Fruit fly (Drosophila melanogaster): ENCODE data around the gene Ssdp.

Ssdp gene

DNA sequence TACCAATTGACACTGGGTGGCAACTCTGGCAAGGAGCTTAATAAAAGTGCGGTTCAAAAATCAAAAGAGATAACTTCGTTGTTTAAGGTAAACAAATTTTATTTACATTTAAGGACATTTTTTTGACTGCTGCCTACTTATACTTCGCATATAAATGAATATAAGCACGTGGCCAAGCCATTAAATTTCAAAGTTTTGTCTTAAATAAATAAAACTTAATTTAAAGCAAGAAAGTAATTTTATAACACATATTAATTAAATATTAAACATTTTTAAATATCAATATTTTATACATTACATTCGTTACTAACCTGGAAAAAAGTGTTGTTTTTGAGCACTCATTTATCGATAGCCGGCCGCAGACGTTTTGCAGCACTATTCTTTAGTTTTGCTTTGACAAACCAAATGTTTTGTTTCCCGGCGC, 10.7 kb downstream of the Ssdp start, which contains the start of the genes CG12321 and MED17 (continued):
- TF ChIP-seq HLH4C (GFP tag; IDR thresholded peaks at IDR 0.05; ENCODE audit: partially characterized antibody) (no peak), Sry-β (GFP tag; optimal IDR thresholded peaks at IDR 0.05) (peak; percentile 45), Rfx (GFP tag; IDR thresholded peaks at IDR 0.05) (peak; percentile 96), CG6175 (GFP tag; IDR thresholded peaks at IDR 0.05) (peak; percentile 79; the same call in 2 of the 3 replicates), nau (GFP tag; optimal IDR thresholded peaks at IDR 0.05) (no peak), chinmo (GFP tag; IDR thresholded peaks at IDR 0.05; ENCODE audit: partially characterized antibody) (no peak), jumu (GFP tag; optimal IDR thresholded peaks at IDR 0.05) (peak; percentile 42), CrebB (tag; optimal IDR thresholded peaks at IDR 0.05) (peak; percentile 50), emc (GFP tag; optimal IDR thresholded peaks at IDR 0.05) (no peak), CG18599 (GFP tag; optimal IDR thresholded peaks at IDR 0.05) (peak; percentile 88), HLHmδ (GFP tag; optimal IDR thresholded peaks at IDR 0.05) (no peak), tna (GFP tag; IDR thresholded peaks at IDR 0.05; ENCODE audit: partially characterized antibody) (no peak), CG9797 (GFP tag; optimal IDR thresholded peaks at IDR 0.05) (peak; percentile 22), Oli (tag; optimal IDR thresholded peaks at IDR 0.05) (peak; percentile 89), CG9727 (GFP tag; optimal IDR thresholded peaks at IDR 0.05) (peak; percentile 90), Rx (GFP tag; IDR thresholded peaks at IDR 0.05) (peak; percentile 80), CG8765 (GFP tag; IDR thresholded peaks at IDR 0.05) (peak; percentile 46), PHDP (tag; optimal IDR thresholded peaks at IDR 0.05) (peak; percentile 88), lab (GFP tag; optimal IDR thresholded peaks at IDR 0.05) (peak; percentile 90), tap (tag; optimal IDR thresholded peaks at IDR 0.05) (peak; percentile 52), CG3163 (GFP tag; optimal IDR thresholded peaks at IDR 0.05) (peak; percentile 41), Lhr (GFP tag; optimal IDR thresholded peaks at IDR 0.05) (peak; percentile 55), maf-S (GFP tag; optimal IDR thresholded peaks at IDR 0.05) (no peak), wek (GFP tag; optimal IDR thresholded peaks at IDR 0.05) (no peak), CG9817 (tag; optimal IDR thresholded peaks at IDR 0.05) (peak; percentile 86), D19B (GFP tag; optimal IDR thresholded peaks at IDR 0.05) (peak; percentile 78), Poxn (GFP tag; IDR thresholded peaks at IDR 0.05) (peak; percentile 61), ken (GFP tag; IDR thresholded peaks at IDR 0.05) (peak; percentile 88), slou (GFP tag; optimal IDR thresholded peaks at IDR 0.05) (peak; percentile 82), CG6854 (GFP tag; optimal IDR thresholded peaks at IDR 0.05) (peak; percentile 61), CG10147 (GFP tag; optimal IDR thresholded peaks at IDR 0.05) (peak; percentile 88), sd (tag; optimal IDR thresholded peaks at IDR 0.05) (peak; percentile 71), sob (GFP tag; IDR thresholded peaks at IDR 0.05) (peak; percentile 97), CG7745 (tag; optimal IDR thresholded peaks at IDR 0.05) (no peak), CG18476 (GFP tag; optimal IDR thresholded peaks at IDR 0.05) (peak; percentile 84), CG10979 (tag; optimal IDR thresholded peaks at IDR 0.05) (peak; percentile 85), dysf (GFP tag; IDR thresholded peaks at IDR 0.05) (peak; percentile 87), CG15269 (tag; optimal IDR thresholded peaks at IDR 0.05) (peak; percentile 89), eyg (GFP tag; optimal IDR thresholded peaks at IDR 0.05) (no peak), lbe (GFP tag; optimal IDR thresholded peaks at IDR 0.05) (peak; percentile 89), CG13123 (GFP tag; optimal IDR thresholded peaks at IDR 0.05) (peak; percentile 85), GATAe (GFP tag; conservative IDR thresholded peaks at IDR 0.05) (peak; percentile 62; the same call in 1 of the 2 replicates), HmgZ (tag; optimal IDR thresholded peaks at IDR 0.05) (peak; percentile 71), trem (tag; optimal IDR thresholded peaks at IDR 0.05) (peak; percentile 90), CkIIα-i1 (GFP tag; IDR thresholded peaks at IDR 0.05) (peak; percentile 16; the same call in 1 of the 2 replicates), CG10321 (GFP tag; IDR thresholded peaks at IDR 0.05) (peak; percentile 43; the same call in 1 of the 2 replicates), CG17186 (GFP tag; optimal IDR thresholded peaks at IDR 0.05) (peak; percentile 60), crc (GFP tag; optimal IDR thresholded peaks at IDR 0.05) (peak; percentile 25), CG2116 (GFP tag; optimal IDR thresholded peaks at IDR 0.05) (peak; percentile 80), CG12942 (GFP tag; optimal IDR thresholded peaks at IDR 0.05) (peak; percentile 91)

Data from whole organism, embryonic.